Worm (Caenorhabditis elegans) whole organism, midembryonic: ENCODE data around the gene pdl-1.

Experiments used
- T22C8.4 ChIP-seq: fragments of 200-800 bp; sonication (Bioruptor generic); IDR thresholded peaks from 2 replicates; pipeline ENCODE4 v1.3.6; 2022; ENCODE audit warnings: missing genetic modification characterization, missing compliant biosample characterization
- cog-1 ChIP-seq: sonication (generic microtip); optimal IDR thresholded peaks from 2 replicates; lab custom pipeline; 2016; ENCODE audit warnings: missing genetic modification characterization, missing compliant biosample characterization
- flt-1 ChIP-seq: fragments of 200-800 bp; sonication (Bioruptor generic); IDR thresholded peaks from 2 replicates; pipeline ENCODE4 v1.3.6; 2022; ENCODE audit warnings: missing genetic modification characterization, missing compliant biosample characterization
- klf-2 ChIP-seq: fragments of 200-800 bp; sonication (Bioruptor generic); conservative IDR thresholded peaks from 2 replicates; pipeline ENCODE4 v1.3.6; 2022; ENCODE audit warnings: missing genetic modification reagents, missing genetic modification characterization, missing compliant biosample characterization
- ref-1 ChIP-seq: fragments of 200-800 bp; sonication (Bioruptor generic); conservative IDR thresholded peaks from 2 replicates; pipeline ENCODE4 v1.3.6; 2022; ENCODE audit warnings: missing genetic modification reagents, missing genetic modification characterization, missing compliant biosample characterization
- ztf-23 ChIP-seq: fragments of 200-800 bp; sonication (Bioruptor generic); IDR thresholded peaks from 2 replicates; pipeline ENCODE4 v1.3.6; 2022; ENCODE audit warnings: missing genetic modification reagents, missing genetic modification characterization, missing compliant biosample characterization

- TF ChIP-seq cog-1 (no peak), ztf-23 (GFP tag; lab: Robert Waterston, UW) (no peak), ref-1 (no peak), flt-1 (GFP tag; lab: Robert Waterston, UW) (no peak), klf-2 (GFP tag; lab: Robert Waterston, UW) (no peak), T22C8.4 (no peak)
These were observed 36.1 kb upstream of the pdl-1 start for ce11 chrII:7147550-7147949.
